Worm (Caenorhabditis elegans) whole organism, L2 larva: ENCODE data around the gene ZK1320.11.

ENCODE experiments used
- C34F6.9 ChIP-seq: fragments of 150-350 bp; optimal IDR thresholded peaks from 2 replicates; lab custom pipeline; 2014; ENCODE audit warnings: missing biosample characterization, missing genetic modification characterization
- F13H6.1 ChIP-seq: sonication (generic microtip); optimal IDR thresholded peaks from 2 replicates; lab custom pipeline; 2016; ENCODE audit warnings: missing genetic modification characterization, missing compliant biosample characterization
- R02D3.7 ChIP-seq: fragments of 150-350 bp; optimal IDR thresholded peaks from 2 replicates; lab custom pipeline; 2014; ENCODE audit warnings: missing biosample characterization, missing genetic modification characterization
- ZK546.5 ChIP-seq: sonication (generic microtip); optimal IDR thresholded peaks from 2 replicates; lab custom pipeline; 2017; ENCODE audit warnings: missing biosample characterization, missing genetic modification characterization
- alr-1 ChIP-seq: fragments of 150-350 bp; optimal IDR thresholded peaks from 2 replicates; lab custom pipeline; 2014; ENCODE audit warnings: missing biosample characterization, missing genetic modification characterization
- aly-2 ChIP-seq: fragments of 150-350 bp; optimal IDR thresholded peaks from 2 replicates; lab custom pipeline; 2014; ENCODE audit warnings: missing biosample characterization, missing genetic modification characterization
- ama-1 ChIP-seq: fragments of 150-350 bp; optimal IDR thresholded peaks from 2 replicates; lab custom pipeline; 2018; ENCODE audit warnings: inconsistent platforms
- blmp-1 ChIP-seq: sonication (generic microtip); optimal IDR thresholded peaks from 2 replicates; lab custom pipeline; 2017; ENCODE audit warnings: missing genetic modification characterization, mild to moderate bottlenecking, missing compliant biosample characterization, antibody characterized with exemption, moderate library complexity; ENCODE audit not compliant: insufficient read depth
- ceh-16 ChIP-seq: fragments of 150-350 bp; optimal IDR thresholded peaks from 2 replicates; lab custom pipeline; 2014; ENCODE audit warnings: missing biosample characterization, missing genetic modification characterization
- dmd-4 ChIP-seq: sonication (generic microtip); optimal IDR thresholded peaks from 2 replicates; lab custom pipeline; 2017; ENCODE audit warnings: missing biosample characterization, missing genetic modification characterization
- egl-27 ChIP-seq: sonication (generic microtip); optimal IDR thresholded peaks from 3 replicates; lab custom pipeline; 2017; ENCODE audit warnings: missing biosample characterization, missing genetic modification reagents, missing genetic modification characterization
- elt-1 ChIP-seq: fragments of 150-350 bp; optimal IDR thresholded peaks from 2 replicates; lab custom pipeline; 2014; ENCODE audit warnings: missing biosample characterization, missing genetic modification characterization
- elt-3 ChIP-seq: sonication (generic microtip); optimal IDR thresholded peaks from 2 replicates; lab custom pipeline; 2017; ENCODE audit warnings: missing biosample characterization, missing genetic modification characterization
- fos-1 ChIP-seq: fragments of 150-350 bp; optimal IDR thresholded peaks from 2 replicates; lab custom pipeline; 2014; ENCODE audit warnings: missing biosample characterization, missing genetic modification characterization
- gmeb-1 ChIP-seq: fragments of 150-350 bp; optimal IDR thresholded peaks from 2 replicates; lab custom pipeline; 2014; ENCODE audit warnings: missing biosample characterization, missing genetic modification characterization
- lin-11 ChIP-seq: fragments of 150-350 bp; sonication (generic microtip); optimal IDR thresholded peaks from 2 replicates; lab custom pipeline; 2014; ENCODE audit warnings: missing biosample characterization, missing genetic modification characterization, inconsistent platforms, mixed read lengths
- lin-13 ChIP-seq: fragments of 150-350 bp; optimal IDR thresholded peaks from 2 replicates; lab custom pipeline; 2014; ENCODE audit warnings: missing biosample characterization, missing genetic modification reagents, missing genetic modification characterization
- lin-39 ChIP-seq: fragments of 150-350 bp; optimal IDR thresholded peaks from 2 replicates; lab custom pipeline; 2014; ENCODE audit warnings: missing biosample characterization, missing genetic modification reagents, missing genetic modification characterization
- lsy-2 ChIP-seq, 2 experiments: fragments of 150-350 bp in 1 of 2; sonication (generic microtip) in 1 of 2; optimal IDR thresholded peaks; 2 replicates each; lab custom pipeline; 2014 to 2017; ENCODE audit warnings: missing biosample characterization in 2 of 2, missing genetic modification characterization in 2 of 2
- mab-5 ChIP-seq: fragments of 150-350 bp; optimal IDR thresholded peaks from 2 replicates; lab custom pipeline; 2014; ENCODE audit warnings: missing biosample characterization, missing genetic modification characterization
- mbf-1 ChIP-seq: sonication (generic microtip); optimal IDR thresholded peaks from 2 replicates; lab custom pipeline; 2017; ENCODE audit warnings: missing biosample characterization, missing genetic modification characterization
- mdl-1 ChIP-seq, 2 experiments: fragments of 150-350 bp in 1 of 2; sonication (generic microtip) in 1 of 2; optimal IDR thresholded peaks; 2 replicates each; lab custom pipeline; 2017; ENCODE audit warnings: missing biosample characterization in 2 of 2, missing genetic modification characterization in 2 of 2
- nhr-10 ChIP-seq: sonication (generic microtip); optimal IDR thresholded peaks from 2 replicates; lab custom pipeline; 2017; ENCODE audit warnings: missing biosample characterization, missing genetic modification characterization
- nhr-11 ChIP-seq: fragments of 150-350 bp; optimal IDR thresholded peaks from 2 replicates; lab custom pipeline; 2014; ENCODE audit warnings: missing biosample characterization, missing genetic modification characterization
- nhr-12 ChIP-seq: fragments of 150-350 bp; optimal IDR thresholded peaks from 2 replicates; lab custom pipeline; 2014; ENCODE audit warnings: missing biosample characterization, missing genetic modification characterization
- nhr-129 ChIP-seq: fragments of 150-350 bp; optimal IDR thresholded peaks from 2 replicates; lab custom pipeline; 2014; ENCODE audit warnings: missing biosample characterization, missing genetic modification characterization
- nhr-21 ChIP-seq: fragments of 150-350 bp; optimal IDR thresholded peaks from 2 replicates; lab custom pipeline; 2014; ENCODE audit warnings: missing biosample characterization, missing genetic modification characterization
- nhr-23 ChIP-seq: fragments of 150-350 bp; optimal IDR thresholded peaks from 2 replicates; lab custom pipeline; 2014; ENCODE audit warnings: missing biosample characterization, missing genetic modification reagents, missing genetic modification characterization
- nhr-237 ChIP-seq: fragments of 150-350 bp; optimal IDR thresholded peaks from 2 replicates; lab custom pipeline; 2014; ENCODE audit warnings: missing biosample characterization, missing genetic modification characterization
- nhr-25 ChIP-seq: fragments of 150-350 bp; sonication (generic microtip); optimal IDR thresholded peaks from 3 replicates; lab custom pipeline; 2014; ENCODE audit warnings: missing biosample characterization, missing genetic modification characterization
- nhr-6 ChIP-seq: fragments of 150-350 bp; optimal IDR thresholded peaks from 2 replicates; lab custom pipeline; 2014; ENCODE audit warnings: missing biosample characterization, missing genetic modification characterization
- peb-1 ChIP-seq: fragments of 150-350 bp; optimal IDR thresholded peaks from 2 replicates; lab custom pipeline; 2014; ENCODE audit warnings: missing biosample characterization, missing genetic modification characterization
- sem-4 ChIP-seq: fragments of 150-350 bp; optimal IDR thresholded peaks from 2 replicates; lab custom pipeline; 2014; ENCODE audit warnings: missing biosample characterization, missing genetic modification reagents, missing genetic modification characterization
- skn-1 ChIP-seq: sonication (generic microtip); optimal IDR thresholded peaks from 2 replicates; lab custom pipeline; 2017; ENCODE audit warnings: missing biosample characterization, missing genetic modification characterization
- sma-3 ChIP-seq: sonication (generic microtip); optimal IDR thresholded peaks from 2 replicates; lab custom pipeline; 2016; ENCODE audit warnings: missing genetic modification reagents, missing genetic modification characterization, missing compliant biosample characterization
- sma-9 ChIP-seq, 2 experiments: fragments of 150-350 bp in 1 of 2; sonication (generic microtip) in 1 of 2; optimal IDR thresholded peaks; 2 replicates each; lab custom pipeline; 2014 to 2016; ENCODE audit warnings: missing genetic modification characterization in 2 of 2, mild to moderate bottlenecking in 1 of 2, missing biosample characterization in 1 of 2, missing compliant biosample characterization in 1 of 2, missing genetic modification reagents in 1 of 2, moderate library complexity in 1 of 2
- snpc-4 ChIP-seq: fragments of 150-350 bp; optimal IDR thresholded peaks from 2 replicates; lab custom pipeline; 2014; ENCODE audit warnings: missing biosample characterization, missing genetic modification characterization
- unc-39 ChIP-seq: fragments of 150-350 bp; optimal IDR thresholded peaks from 2 replicates; lab custom pipeline; 2014; ENCODE audit warnings: missing biosample characterization, missing genetic modification characterization
- unc-55 ChIP-seq: fragments of 150-350 bp; sonication (generic microtip); optimal IDR thresholded peaks from 3 replicates; lab custom pipeline; 2014; ENCODE audit warnings: missing biosample characterization, missing genetic modification reagents, missing genetic modification characterization
- unc-62 ChIP-seq: fragments of 150-350 bp; optimal IDR thresholded peaks from 2 replicates; lab custom pipeline; 2014; ENCODE audit warnings: missing biosample characterization, missing genetic modification reagents, missing genetic modification characterization
- zag-1 ChIP-seq: fragments of 150-350 bp; optimal IDR thresholded peaks from 2 replicates; lab custom pipeline; 2014; ENCODE audit warnings: missing biosample characterization, missing genetic modification characterization
- ztf-1 ChIP-seq: fragments of 200-800 bp; sonication (Bioruptor generic); conservative IDR thresholded peaks from 2 replicates; pipeline ENCODE4 v1.3.6; 2022; ENCODE audit warnings: missing genetic modification characterization, missing compliant biosample characterization
- ztf-11 ChIP-seq: sonication (generic microtip); optimal IDR thresholded peaks from 2 replicates; lab custom pipeline; 2017; ENCODE audit warnings: missing biosample characterization, missing genetic modification characterization
- ztf-4 ChIP-seq: fragments of 150-350 bp; optimal IDR thresholded peaks from 2 replicates; lab custom pipeline; 2014; ENCODE audit warnings: missing biosample characterization, missing genetic modification characterization

ZK1320.11 gene

DNA sequence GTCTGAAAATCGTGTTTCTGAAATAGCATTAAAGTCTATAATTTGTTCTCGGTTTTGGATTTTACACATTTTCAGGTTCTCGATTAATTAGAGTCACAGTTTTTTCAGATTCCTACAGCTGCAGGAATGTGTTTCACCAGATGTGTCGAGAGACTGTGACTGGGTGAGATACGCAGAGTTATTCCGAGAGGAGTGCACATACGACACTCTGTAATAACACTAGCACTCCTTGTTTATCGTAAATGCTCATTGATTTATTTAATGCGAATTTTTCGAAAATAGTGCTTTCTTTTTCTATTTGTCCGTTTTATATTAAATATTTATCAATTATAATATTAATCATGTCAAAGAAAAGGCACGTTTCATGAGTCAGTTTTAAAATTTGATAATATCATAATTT lies at the start of gene ZK1320.11:
ZK1320.11 (plus strand) TSS at position 243 of the 400 bp plus-strand sequence.
- TF ChIP-seq lin-11 (tag; lab: Kevin White, UChicago) (no peak), nhr-23 (tag; lab: Kevin White, UChicago) (no peak), lsy-2 (tag; optimal IDR thresholded peaks at IDR 0.05; lab: Kevin White, UChicago) (peak in 1 of 2 experiments; percentile 60), C34F6.9 (tag; lab: Kevin White, UChicago) (peak; percentile 34), unc-55 (peak; percentile 73), nhr-129 (peak; percentile 16), nhr-6 (tag; lab: Kevin White, UChicago) (no peak), ztf-4 (no peak), ama-1 (lab: Kevin White, UChicago) (no peak), blmp-1 (tag; lab: Kevin White, UChicago) (no peak), skn-1 (tag; lab: Kevin White, UChicago) (no peak), nhr-21 (tag; lab: Kevin White, UChicago) (no peak), unc-62 (GFP tag; lab: Kevin White, UChicago) (no peak), ZK546.5 (no peak), lin-13 (GFP tag; lab: Kevin White, UChicago) (no peak)
- TF ChIP-seq, all 48 proteins: peak for 4

- TF ChIP-seq nhr-21 (tag; lab: Kevin White, UChicago) (peak; percentile 51), sem-4 (tag; lab: Kevin White, UChicago) (no peak), lsy-2 (tag; optimal IDR thresholded peaks at IDR 0.05; lab: Kevin White, UChicago) (peak in 1 of 2 experiments; percentile 7), sma-9 (GFP tag; optimal IDR thresholded peaks at IDR 0.05; lab: Kevin White, UChicago) (peak; percentile 10), sma-9 (tag; optimal IDR thresholded peaks at IDR 0.05; lab: Kevin White, UChicago) (no peak), mdl-1 (tag; optimal IDR thresholded peaks at IDR 0.05; lab: Kevin White, UChicago) (no peak)
Observed at ce11 chrII:9617902-9618245, 49.5 kb upstream of the ZK1320.11 start.

DNA sequence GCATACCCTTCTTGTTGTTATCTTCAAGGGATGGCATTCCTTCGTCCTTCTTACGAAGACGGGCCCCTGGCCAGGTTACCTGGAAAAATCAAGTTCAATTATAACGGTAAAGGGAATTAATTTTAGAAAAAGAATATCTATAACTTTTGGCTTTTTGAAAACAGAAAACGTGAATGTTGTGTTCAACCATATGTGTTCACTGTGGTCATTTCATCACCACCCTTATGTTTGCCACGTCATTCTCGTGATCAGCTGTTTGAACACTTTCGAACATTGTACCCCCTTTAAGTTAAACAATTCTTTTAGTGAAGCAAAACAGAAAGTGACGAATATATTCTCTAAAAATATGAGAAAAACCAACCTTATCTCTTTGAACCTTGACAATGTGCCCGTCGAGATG lies 48.7 kb upstream of the ZK1320.11 start:
- TF ChIP-seq gmeb-1 (tag; lab: Kevin White, UChicago) (no peak), nhr-12 (tag; lab: Kevin White, UChicago) (no peak), nhr-237 (tag; lab: Kevin White, UChicago) (no peak), mab-5 (tag; lab: Kevin White, UChicago) (no peak), mbf-1 (tag; lab: Kevin White, UChicago) (no peak), F13H6.1 (no peak), C34F6.9 (tag; lab: Kevin White, UChicago) (no peak), snpc-4 (no peak), ztf-4 (no peak)

- TF ChIP-seq ZK546.5 (no peak), unc-55 (no peak), mab-5 (tag; lab: Kevin White, UChicago) (no peak), lin-39 (no peak), nhr-10 (tag; lab: Kevin White, UChicago) (no peak), R02D3.7 (tag; lab: Kevin White, UChicago) (no peak), egl-27 (peak; percentile 50), fos-1 (tag; lab: Kevin White, UChicago) (peak; percentile 95), snpc-4 (no peak), C34F6.9 (tag; lab: Kevin White, UChicago) (peak; percentile 41), nhr-12 (tag; lab: Kevin White, UChicago) (no peak), dmd-4 (tag; lab: Kevin White, UChicago) (no peak), skn-1 (tag; lab: Kevin White, UChicago) (peak; percentile 32), ceh-16 (peak; percentile 62), zag-1 (tag; lab: Kevin White, UChicago) (no peak), unc-62 (GFP tag; lab: Kevin White, UChicago) (no peak), nhr-21 (tag; lab: Kevin White, UChicago) (peak; percentile 67), elt-3 (no peak), alr-1 (no peak), ztf-4 (no peak), ztf-1 (GFP tag; lab: Robert Waterston, UW) (no peak), ztf-11 (no peak), sma-3 (GFP tag; lab: Kevin White, UChicago) (peak; percentile 73), peb-1 (tag; lab: Kevin White, UChicago) (no peak), sem-4 (tag; lab: Kevin White, UChicago) (no peak), nhr-23 (tag; lab: Kevin White, UChicago) (no peak), nhr-25 (tag; lab: Kevin White, UChicago) (peak; percentile 31), gmeb-1 (tag; lab: Kevin White, UChicago) (no peak), unc-39 (tag; lab: Kevin White, UChicago) (no peak), elt-1 (tag; lab: Kevin White, UChicago) (peak; percentile 81), mbf-1 (tag; lab: Kevin White, UChicago) (no peak), nhr-6 (tag; lab: Kevin White, UChicago) (no peak), nhr-11 (tag; lab: Kevin White, UChicago) (no peak), blmp-1 (tag; lab: Kevin White, UChicago) (peak; percentile 13), lsy-2 (tag; optimal IDR thresholded peaks at IDR 0.05; lab: Kevin White, UChicago) (peak in 1 of 2 experiments; percentile 49), mdl-1 (tag; optimal IDR thresholded peaks at IDR 0.05; lab: Kevin White, UChicago) (no peak), F13H6.1 (peak; percentile 70), aly-2 (tag; lab: Kevin White, UChicago) (no peak), nhr-129 (peak; percentile 86), ama-1 (lab: Kevin White, UChicago) (peak; percentile 19)
Observed at ce11 chrII:9619402-9619862, 48.0 kb upstream of the ZK1320.11 start.
